Worm (Caenorhabditis elegans): Measurements from ENCODE around the gene acs-6.
"Not testable (repeated sequence)": the region's sequence is repeated elsewhere in the genome, so short reads cannot be mapped to it uniquely, and the experiment has no call there.

Gene acs-6

ce11 chrII:7075564-7076228 is 13.9 kb downstream of the acs-6 start, which contains the start of gene T02G5.7:
T02G5.7 (plus strand) TSS chrII:7075614.
- no peak for TF ChIP-seq aly-2 (tag; optimal IDR thresholded peaks at IDR 0.05)
- no peak for TF ChIP-seq Y55F3AM.14 (GFP tag; optimal IDR thresholded peaks at IDR 0.05)
- no peak for TF ChIP-seq snpc-4 (tag; optimal IDR thresholded peaks at IDR 0.05)
- no peak for TF ChIP-seq unc-55 (GFP tag; optimal IDR thresholded peaks at IDR 0.05)
- TF ChIP-seq lsy-2 (tag; optimal IDR thresholded peaks at IDR 0.05): peak in 1 of 2 experiments; percentile 8

ce11 chrII:7084021-7084420 is 22.2 kb downstream of the acs-6 start, which contains the start of the genes T02G5.14 and T02G5.15:
T02G5.14 (plus strand) TSS chrII:7084321.
T02G5.15 (plus strand) TSS chrII:7084321.
- TF ChIP-seq nhr-237 (tag; optimal IDR thresholded peaks at IDR 0.05); ama-1 (optimal IDR thresholded peaks at IDR 0.05); alr-1 (tag; optimal IDR thresholded peaks at IDR 0.05): not testable (repeated sequence)

- TF ChIP-seq unc-55 (GFP tag; optimal IDR thresholded peaks at IDR 0.05): no peak
- peak; percentile 47 for TF ChIP-seq nhr-25 (tag; optimal IDR thresholded peaks at IDR 0.05)
- peak; percentile 26 for TF ChIP-seq crh-2 (tag; optimal IDR thresholded peaks at IDR 0.05)
- no peak for TF ChIP-seq lin-11 (tag; optimal IDR thresholded peaks at IDR 0.05)
- TF ChIP-seq ceh-16 (tag; optimal IDR thresholded peaks at IDR 0.05): peak; percentile 4
- TF ChIP-seq C34F6.9 (tag; optimal IDR thresholded peaks at IDR 0.05): peak; percentile 23
- TF ChIP-seq lsy-2 (tag; optimal IDR thresholded peaks at IDR 0.05): peak in 1 of 2 experiments; percentile 1
- peak; percentile 73 for TF ChIP-seq nhr-129 (tag; optimal IDR thresholded peaks at IDR 0.05)
- peak; percentile 26 for TF ChIP-seq sma-9 (GFP tag; optimal IDR thresholded peaks at IDR 0.05)
- TF ChIP-seq sma-9 (tag; optimal IDR thresholded peaks at IDR 0.05): no peak
- TF ChIP-seq aly-2 (tag; optimal IDR thresholded peaks at IDR 0.05): no peak
- TF ChIP-seq ZK546.5 (tag; optimal IDR thresholded peaks at IDR 0.05): no peak
- TF ChIP-seq ztf-1 (GFP tag; conservative IDR thresholded peaks at IDR 0.05): no peak
Measured at ce11 chrII:7090085-7090484, 28.3 kb downstream of the acs-6 start.

ce11 chrII:7090852-7091251 is 29.0 kb downstream of the acs-6 start:
- TF ChIP-seq nhr-21 (tag; optimal IDR thresholded peaks at IDR 0.05) (no peak), unc-55 (GFP tag; optimal IDR thresholded peaks at IDR 0.05) (no peak), gmeb-1 (tag; optimal IDR thresholded peaks at IDR 0.05) (no peak), peb-1 (tag; optimal IDR thresholded peaks at IDR 0.05) (no peak), nhr-10 (tag; optimal IDR thresholded peaks at IDR 0.05) (no peak), F13H6.1 (tag; optimal IDR thresholded peaks at IDR 0.05) (no peak), ztf-11 (tag; optimal IDR thresholded peaks at IDR 0.05) (no peak), crh-2 (tag; optimal IDR thresholded peaks at IDR 0.05) (no peak)

- TF ChIP-seq sma-9 (GFP tag; optimal IDR thresholded peaks at IDR 0.05) (no peak), sma-9 (tag; optimal IDR thresholded peaks at IDR 0.05) (no peak), nhr-11 (tag; optimal IDR thresholded peaks at IDR 0.05) (no peak), nhr-6 (tag; optimal IDR thresholded peaks at IDR 0.05) (no peak), peb-1 (tag; optimal IDR thresholded peaks at IDR 0.05) (no peak), dmd-4 (tag; optimal IDR thresholded peaks at IDR 0.05) (no peak), sma-3 (GFP tag; optimal IDR thresholded peaks at IDR 0.05) (no peak), crh-2 (tag; optimal IDR thresholded peaks at IDR 0.05) (no peak), lin-13 (GFP tag; optimal IDR thresholded peaks at IDR 0.05) (no peak), nhr-10 (tag; optimal IDR thresholded peaks at IDR 0.05) (no peak), unc-39 (tag; optimal IDR thresholded peaks at IDR 0.05) (no peak), C34F6.9 (tag; optimal IDR thresholded peaks at IDR 0.05) (no peak), fos-1 (tag; optimal IDR thresholded peaks at IDR 0.05) (no peak), egl-27 (tag; optimal IDR thresholded peaks at IDR 0.05) (no peak), sem-4 (tag; optimal IDR thresholded peaks at IDR 0.05) (no peak), F13H6.1 (tag; optimal IDR thresholded peaks at IDR 0.05) (no peak), nhr-237 (tag; optimal IDR thresholded peaks at IDR 0.05) (no peak), lin-39 (tag; optimal IDR thresholded peaks at IDR 0.05) (no peak)
Measured at ce11 chrII:7093339-7093821, 31.6 kb downstream of the acs-6 start, which contains the start of gene T02G5.3. T02G5.3 (plus strand) TSS chrII:7093389.
